Worm (Caenorhabditis elegans) whole organism, L3 larva: ENCODE data around the gene pafo-1.

Experiments
- mml-1 ChIP-seq: fragments of 150-350 bp; sonication (generic microtip); optimal IDR thresholded peaks from 3 replicates; lab custom pipeline; 2014; ENCODE audit warnings: missing biosample characterization, missing genetic modification characterization
- pha-4 ChIP-seq: fragments of 150-350 bp; optimal IDR thresholded peaks from 2 replicates; lab custom pipeline; 2014; ENCODE audit warnings: missing biosample characterization, missing genetic modification reagents, missing genetic modification characterization
- unc-62 ChIP-seq: fragments of 150-350 bp; sonication (generic microtip); optimal IDR thresholded peaks from 4 replicates; lab custom pipeline; 2014; ENCODE audit warnings: missing biosample characterization, missing genetic modification reagents, missing genetic modification characterization

- TF ChIP-seq pha-4 (tag; lab: Kevin White, UChicago) (no peak), mml-1 (tag; lab: Kevin White, UChicago) (no peak), unc-62 (GFP tag; lab: Kevin White, UChicago) (no peak)
Measured at ce11 chrV:11552379-11552778, 30.9 kb downstream of the pafo-1 start, which contains the start of gene srx-85.
